Worm (Caenorhabditis elegans): ENCODE data around the gene hsb-1.

Gene hsb-1

ce11 chrIV:12567176-12567892, at the start of gene hsb-1, which contains the start of gene let-99:
TSS of gene hsb-1 (minus strand) at chrIV:12567226.
TSS of gene let-99 (plus strand) at chrIV:12567842.
- TF ChIP-seq pha-4 (GFP tag; IDR thresholded peaks at IDR 0.05) (no peak), pha-4 (tag; optimal IDR thresholded peaks at IDR 0.05) (peak; percentile 19), ztf-7 (tag; optimal IDR thresholded peaks at IDR 0.05) (peak; percentile 21), ceh-44 (GFP tag; IDR thresholded peaks at IDR 0.05) (no peak), mes-2 (tag; optimal IDR thresholded peaks at IDR 0.05; ENCODE audit: poor library complexity, severe bottlenecking) (peak; percentile 68), ctbp-1 (GFP tag; IDR thresholded peaks at IDR 0.05) (no peak), zag-1 (tag; optimal IDR thresholded peaks at IDR 0.05) (no peak), hlh-11 (tag; optimal IDR thresholded peaks at IDR 0.05) (peak; percentile 44), madf-5 (GFP tag; IDR thresholded peaks at IDR 0.05) (no peak), mxl-2 (GFP tag; conservative IDR thresholded peaks at IDR 0.05) (no peak), nhr-102 (tag; optimal IDR thresholded peaks at IDR 0.05) (no peak), hmg-1.1 (GFP tag; IDR thresholded peaks at IDR 0.05) (peak; percentile 34; the same call in 1 of the 2 replicates), ZK337.2 (GFP tag; IDR thresholded peaks at IDR 0.05) (no peak), nhr-25 (tag; optimal IDR thresholded peaks at IDR 0.05; ENCODE audit: borderline replicate concordance, insufficient read depth) (no peak), snpc-1.2 (GFP tag; IDR thresholded peaks at IDR 0.05) (0 out of 2 replicates have a peak, but pooled peaks have one; percentile 61), hlh-30 (tag; optimal IDR thresholded peaks at IDR 0.05; ENCODE audit: insufficient read depth) (peak; percentile 32), dpl-1 (GFP tag; optimal IDR thresholded peaks at IDR 0.05) (peak; percentile 44), spr-1 (tag; optimal IDR thresholded peaks at IDR 0.05) (no peak), egl-27 (tag; optimal IDR thresholded peaks at IDR 0.05) (no peak), nhr-11 (tag; optimal IDR thresholded peaks at IDR 0.05) (no peak), F49E8.2 (tag; optimal IDR thresholded peaks at IDR 0.05; ENCODE audit: borderline replicate concordance) (peak; percentile 40), unc-130 (GFP tag; optimal IDR thresholded peaks at IDR 0.05) (peak; percentile 65), daf-16 (GFP tag; optimal IDR thresholded peaks at IDR 0.05) (no peak), daf-16 (tag; optimal IDR thresholded peaks at IDR 0.05) (peak; percentile 87)

- peak in 1 of 2 experiments; percentile 94 for TF ChIP-seq unc-62 (GFP tag; optimal IDR thresholded peaks at IDR 0.05 in 1 of 2)
- no peak for TF ChIP-seq unc-62 (tag; optimal IDR thresholded peaks at IDR 0.05)
- TF ChIP-seq set-16 (GFP tag; IDR thresholded peaks at IDR 0.05), result peak; percentile 26; the same call in 1 of the 2 replicates
- peak; percentile 14 for TF ChIP-seq hlh-11 (tag; optimal IDR thresholded peaks at IDR 0.05)
- TF ChIP-seq nhr-11 (tag; optimal IDR thresholded peaks at IDR 0.05), result peak; percentile 5
- TF ChIP-seq jun-1 (tag; optimal IDR thresholded peaks at IDR 0.05), result no peak
Measured at ce11 chrIV:12615122-12615745, 48.2 kb upstream of the hsb-1 start.

- TF ChIP-seq nhr-102 (tag; optimal IDR thresholded peaks at IDR 0.05) (no peak), F10B5.3 (tag; optimal IDR thresholded peaks at IDR 0.05) (no peak), fos-1 (tag; optimal IDR thresholded peaks at IDR 0.05) (no peak), nhr-28 (tag; optimal IDR thresholded peaks at IDR 0.05) (no peak), madf-9 (GFP tag; conservative IDR thresholded peaks at IDR 0.05) (no peak), sdz-12 (GFP tag; optimal IDR thresholded peaks at IDR 0.05) (no peak), snpc-1.2 (GFP tag; IDR thresholded peaks at IDR 0.05) (no peak), R02D3.7 (tag; optimal IDR thresholded peaks at IDR 0.05) (no peak), dmd-6 (GFP tag; IDR thresholded peaks at IDR 0.05) (no peak), hlh-30 (tag; optimal IDR thresholded peaks at IDR 0.05; ENCODE audit: insufficient read depth) (no peak), ceh-44 (GFP tag; IDR thresholded peaks at IDR 0.05) (no peak), mep-1 (tag; optimal IDR thresholded peaks at IDR 0.05) (no peak), ceh-28 (tag; optimal IDR thresholded peaks at IDR 0.05) (no peak), ceh-62 (tag; optimal IDR thresholded peaks at IDR 0.05) (no peak), daf-12 (tag; optimal IDR thresholded peaks at IDR 0.05) (no peak), tag-97 (GFP tag; IDR thresholded peaks at IDR 0.05) (no peak), attf-4 (tag; optimal IDR thresholded peaks at IDR 0.05) (no peak), ZK337.2 (GFP tag; IDR thresholded peaks at IDR 0.05) (no peak)
Measured at ce11 chrIV:12614624-12615023, 47.6 kb upstream of the hsb-1 start, which contains the start of gene efa-6. TSS of gene efa-6 (minus strand) at chrIV:12614724.

Measured in whole organism, L4 larva.